Worm (Caenorhabditis elegans): Measurements from ENCODE around the gene Y48G9A.7.
A peak's percentile ranks its signal among the peaks of the same experiment; 100 is the strongest.

The Y48G9A.7 gene

ce11 chrIII:2100842-2101241 is 9.5 kb upstream of the Y48G9A.7 start (continued):
- TF ChIP-seq ceh-30 (tag; optimal IDR thresholded peaks at IDR 0.05) (no peak), odd-2 (tag; optimal IDR thresholded peaks at IDR 0.05) (no peak), fkh-6 (tag; optimal IDR thresholded peaks at IDR 0.05) (peak; percentile 23), ztf-16 (tag; optimal IDR thresholded peaks at IDR 0.05) (no peak), ceh-18 (tag; optimal IDR thresholded peaks at IDR 0.05) (peak; percentile 76), ceh-9 (tag; optimal IDR thresholded peaks at IDR 0.05) (no peak), tbx-2 (tag; optimal IDR thresholded peaks at IDR 0.05) (peak; percentile 62), K09A11.1 (tag; optimal IDR thresholded peaks at IDR 0.05; ENCODE audit: insufficient read depth) (no peak), che-1 (tag; optimal IDR thresholded peaks at IDR 0.05) (no peak), dve-1 (tag; optimal IDR thresholded peaks at IDR 0.05) (no peak), ama-1 (optimal IDR thresholded peaks at IDR 0.05) (no peak), elt-4 (tag; optimal IDR thresholded peaks at IDR 0.05) (no peak), unc-3 (GFP tag; conservative IDR thresholded peaks at IDR 0.05) (no peak), unc-3 (tag; optimal IDR thresholded peaks at IDR 0.05) (no peak), ceh-48 (tag; optimal IDR thresholded peaks at IDR 0.05) (peak; percentile 95), ets-4 (tag; optimal IDR thresholded peaks at IDR 0.05) (no peak), gmeb-2 (tag; optimal IDR thresholded peaks at IDR 0.05) (no peak), mec-3 (tag; optimal IDR thresholded peaks at IDR 0.05; ENCODE audit: borderline replicate concordance) (no peak), ceh-6 (GFP tag; optimal IDR thresholded peaks at IDR 0.05) (no peak), dmd-4 (tag; optimal IDR thresholded peaks at IDR 0.05; ENCODE audit: borderline replicate concordance) (no peak), pat-9 (tag; optimal IDR thresholded peaks at IDR 0.05) (no peak), ceh-14 (tag; optimal IDR thresholded peaks at IDR 0.05) (peak; percentile 57), madf-2 (tag; optimal IDR thresholded peaks at IDR 0.05) (no peak), tbx-7 (tag; optimal IDR thresholded peaks at IDR 0.05) (no peak), C08G9.2 (tag; optimal IDR thresholded peaks at IDR 0.05) (no peak), sox-4 (tag; optimal IDR thresholded peaks at IDR 0.05) (no peak), ahr-1 (tag; optimal IDR thresholded peaks at IDR 0.05) (no peak), hlh-8 (tag; optimal IDR thresholded peaks at IDR 0.05) (no peak)

- no peak for TF ChIP-seq sox-2 (GFP tag; IDR thresholded peaks at IDR 0.05)
- TF ChIP-seq ceh-22 (tag; optimal IDR thresholded peaks at IDR 0.05), result no peak
- no peak for TF ChIP-seq pha-2 (tag; optimal IDR thresholded peaks at IDR 0.05)
- no peak for TF ChIP-seq ceh-18 (tag; optimal IDR thresholded peaks at IDR 0.05)
- TF ChIP-seq ceh-6 (GFP tag; optimal IDR thresholded peaks at IDR 0.05), result no peak
- TF ChIP-seq T23F11.4 (GFP tag; optimal IDR thresholded peaks at IDR 0.05), result no peak
- TF ChIP-seq unc-86 (tag; optimal IDR thresholded peaks at IDR 0.05), result no peak
- no peak for TF ChIP-seq ceh-34 (tag; optimal IDR thresholded peaks at IDR 0.05)
- no peak for TF ChIP-seq nfya-1 (tag; optimal IDR thresholded peaks at IDR 0.05)
- no peak for TF ChIP-seq unc-3 (GFP tag; conservative IDR thresholded peaks at IDR 0.05)
- TF ChIP-seq unc-3 (tag; optimal IDR thresholded peaks at IDR 0.05), result no peak
- no peak for TF ChIP-seq nhr-11 (tag; optimal IDR thresholded peaks at IDR 0.05)
- no peak for TF ChIP-seq syd-9 (tag; optimal IDR thresholded peaks at IDR 0.05)
- no peak for TF ChIP-seq gmeb-2 (tag; optimal IDR thresholded peaks at IDR 0.05)
- no peak for TF ChIP-seq sdc-2 (tag; optimal IDR thresholded peaks at IDR 0.05)
These were observed 9.0 kb upstream of the Y48G9A.7 start for ce11 chrIII:2101310-2101709.

- no peak for TF ChIP-seq ceh-2 (tag; optimal IDR thresholded peaks at IDR 0.05)
- TF ChIP-seq ceh-22 (tag; optimal IDR thresholded peaks at IDR 0.05), result no peak
- no peak for TF ChIP-seq rnt-1 (tag; optimal IDR thresholded peaks at IDR 0.05)
- no peak for TF ChIP-seq C08G9.2 (tag; optimal IDR thresholded peaks at IDR 0.05)
- TF ChIP-seq pha-2 (tag; optimal IDR thresholded peaks at IDR 0.05), result no peak
- TF ChIP-seq npax-4 (tag; optimal IDR thresholded peaks at IDR 0.05), result no peak
- no peak for TF ChIP-seq ceh-45 (GFP tag; IDR thresholded peaks at IDR 0.05)
- no peak for TF ChIP-seq fkh-10 (GFP tag; optimal IDR thresholded peaks at IDR 0.05)
- no peak for TF ChIP-seq lin-11 (tag; optimal IDR thresholded peaks at IDR 0.05)
- TF ChIP-seq hlh-8 (tag; optimal IDR thresholded peaks at IDR 0.05), result no peak
- no peak for TF ChIP-seq dmd-4 (tag; optimal IDR thresholded peaks at IDR 0.05; ENCODE audit: borderline replicate concordance)
- TF ChIP-seq hlh-15 (tag; optimal IDR thresholded peaks at IDR 0.05), result no peak
- no peak for TF ChIP-seq C38D4.7 (GFP tag; optimal IDR thresholded peaks at IDR 0.05)
- TF ChIP-seq nhr-232 (tag; optimal IDR thresholded peaks at IDR 0.05), result no peak
- no peak for TF ChIP-seq ama-1 (optimal IDR thresholded peaks at IDR 0.05)
These were observed 8.4 kb upstream of the Y48G9A.7 start, which contains the start of gene ppk-2 for ce11 chrIII:2101895-2102345. Gene ppk-2 (plus strand): TSS chrIII:2102295.

Data from whole organism, late embryonic.